Worm (Caenorhabditis elegans) whole organism, young adult: Measurements from ENCODE around the gene C18D4.4.

Experiments used
- D2030.7 ChIP-seq: fragments of 200-800 bp; sonication (Bioruptor generic); IDR thresholded peaks from 2 replicates; pipeline ENCODE4 v1.3.6; 2022; ENCODE audit warnings: missing genetic modification reagents, missing genetic modification characterization, missing compliant biosample characterization
- F22D6.2 ChIP-seq: sonication (generic microtip); optimal IDR thresholded peaks from 2 replicates; lab custom pipeline; 2016; ENCODE audit warnings: mild to moderate bottlenecking, missing genetic modification characterization, missing compliant biosample characterization
- F39B2.1 ChIP-seq: fragments of 200-800 bp; sonication (Bioruptor generic); IDR thresholded peaks from 2 replicates; pipeline ENCODE4 v1.3.6; 2022; ENCODE audit warnings: missing genetic modification reagents, missing genetic modification characterization, missing compliant biosample characterization
- F52B5.7 ChIP-seq: sonication (generic microtip); optimal IDR thresholded peaks from 2 replicates; lab custom pipeline; 2016; ENCODE audit warnings: mild to moderate bottlenecking, missing genetic modification characterization, missing compliant biosample characterization
- F57A8.1 ChIP-seq: fragments of 200-800 bp; sonication (Bioruptor generic); optimal IDR thresholded peaks from 2 replicates; lab custom pipeline; 2018; ENCODE audit warnings: mild to moderate bottlenecking, missing genetic modification characterization, moderate library complexity, missing compliant biosample characterization
- F57C9.4 ChIP-seq: sonication (generic microtip); optimal IDR thresholded peaks from 2 replicates; lab custom pipeline; 2017; ENCODE audit warnings: mild to moderate bottlenecking, missing genetic modification characterization, missing compliant biosample characterization
- K12H6.12 ChIP-seq: fragments of 200-800 bp; sonication (Bioruptor generic); optimal IDR thresholded peaks from 2 replicates; lab custom pipeline; 2018; ENCODE audit warnings: mild to moderate bottlenecking, missing genetic modification characterization, missing compliant biosample characterization
- T07F8.4 ChIP-seq: sonication (generic microtip); optimal IDR thresholded peaks from 2 replicates; lab custom pipeline; 2016; ENCODE audit warnings: mild to moderate bottlenecking, missing genetic modification characterization, moderate library complexity, missing compliant biosample characterization
- Y56A3A.18 ChIP-seq: fragments of 200-800 bp; sonication (Bioruptor generic); IDR thresholded peaks from 2 replicates; pipeline ENCODE4 v1.3.6; 2022; ENCODE audit warnings: missing genetic modification reagents, missing genetic modification characterization, missing compliant biosample characterization
- aptf-2 ChIP-seq: fragments of 200-800 bp; sonication (Bioruptor generic); conservative IDR thresholded peaks from 2 replicates; pipeline ENCODE4 v1.3.6; 2022; ENCODE audit warnings: missing genetic modification reagents, missing genetic modification characterization, missing compliant biosample characterization
- atf-7 ChIP-seq: sonication (generic microtip); optimal IDR thresholded peaks from 2 replicates; lab custom pipeline; 2017; ENCODE audit warnings: mild to moderate bottlenecking, missing genetic modification characterization, missing compliant biosample characterization
- attf-5 ChIP-seq: fragments of 200-800 bp; sonication (Bioruptor generic); optimal IDR thresholded peaks from 2 replicates; lab custom pipeline; 2018; ENCODE audit warnings: mild to moderate bottlenecking, missing genetic modification characterization, missing compliant biosample characterization
- ceh-27 ChIP-seq: fragments of 200-800 bp; sonication (Bioruptor generic); optimal IDR thresholded peaks from 2 replicates; lab custom pipeline; 2018; ENCODE audit warnings: mild to moderate bottlenecking, missing genetic modification characterization, moderate library complexity, missing compliant biosample characterization
- ceh-91 ChIP-seq: fragments of 200-800 bp; sonication (Bioruptor generic); IDR thresholded peaks from 2 replicates; pipeline ENCODE4 v1.3.6; 2022; ENCODE audit warnings: missing genetic modification reagents, missing genetic modification characterization, missing compliant biosample characterization
- dox-1 ChIP-seq: fragments of 200-800 bp; sonication (Bioruptor generic); IDR thresholded peaks from 2 replicates; pipeline ENCODE4 v1.3.6; 2022; ENCODE audit warnings: missing genetic modification reagents, missing genetic modification characterization, missing compliant biosample characterization
- efl-1 ChIP-seq: fragments of 150-350 bp; optimal IDR thresholded peaks from 2 replicates; lab custom pipeline; 2014; ENCODE audit warnings: missing biosample characterization, missing genetic modification reagents, missing genetic modification characterization
- ekl-4 ChIP-seq: fragments of 200-800 bp; sonication (Bioruptor generic); IDR thresholded peaks from 2 replicates; pipeline ENCODE4 v1.3.6; 2022; ENCODE audit warnings: missing genetic modification reagents, missing genetic modification characterization, missing compliant biosample characterization
- hlh-26 ChIP-seq: fragments of 200-800 bp; sonication (Bioruptor generic); conservative IDR thresholded peaks from 2 replicates; pipeline ENCODE4 v1.3.6; 2022; ENCODE audit warnings: missing genetic modification reagents, missing genetic modification characterization, missing compliant biosample characterization
- hsf-1 ChIP-seq: fragments of 200-800 bp; sonication (Bioruptor generic); IDR thresholded peaks from 2 replicates; pipeline ENCODE4 v1.3.6; 2022; ENCODE audit warnings: missing genetic modification reagents, missing genetic modification characterization, missing compliant biosample characterization
- let-526 ChIP-seq: fragments of 200-800 bp; sonication (Bioruptor generic); IDR thresholded peaks from 2 replicates; pipeline ENCODE4 v1.3.6; 2022; ENCODE audit warnings: missing genetic modification reagents, missing genetic modification characterization, missing compliant biosample characterization
- lin-26 ChIP-seq: fragments of 200-800 bp; sonication (Bioruptor generic); IDR thresholded peaks from 2 replicates; pipeline ENCODE4 v1.3.6; 2022; ENCODE audit warnings: missing genetic modification reagents, missing genetic modification characterization, missing compliant biosample characterization
- lir-1 ChIP-seq: fragments of 200-800 bp; sonication (Bioruptor generic); conservative IDR thresholded peaks from 2 replicates; pipeline ENCODE4 v1.3.6; 2022; ENCODE audit warnings: missing genetic modification reagents, missing genetic modification characterization, missing compliant biosample characterization
- madf-10 ChIP-seq: sonication (generic microtip); optimal IDR thresholded peaks from 2 replicates; lab custom pipeline; 2016; ENCODE audit warnings: mild to moderate bottlenecking, missing genetic modification characterization, missing compliant biosample characterization
- madf-8 ChIP-seq: fragments of 200-800 bp; sonication (Bioruptor generic); conservative IDR thresholded peaks from 2 replicates; pipeline ENCODE4 v1.3.6; 2022; ENCODE audit warnings: missing genetic modification reagents, missing genetic modification characterization, missing compliant biosample characterization
- nfya-1 ChIP-seq: sonication (generic microtip); optimal IDR thresholded peaks from 2 replicates; lab custom pipeline; 2017; ENCODE audit warnings: antibody characterized with exemption, missing compliant biosample characterization, missing genetic modification characterization, borderline replicate concordance; ENCODE audit not compliant: insufficient read depth
- nfya-2 ChIP-seq: fragments of 200-800 bp; sonication (Bioruptor generic); IDR thresholded peaks from 2 replicates; pipeline ENCODE4 v1.3.6; 2022; ENCODE audit warnings: missing genetic modification reagents, missing genetic modification characterization, missing compliant biosample characterization
- nhr-179 ChIP-seq: sonication (generic microtip); optimal IDR thresholded peaks from 2 replicates; lab custom pipeline; 2016; ENCODE audit warnings: mild to moderate bottlenecking, missing genetic modification characterization, missing compliant biosample characterization
- nhr-27 ChIP-seq: fragments of 200-800 bp; sonication (Bioruptor generic); optimal IDR thresholded peaks from 2 replicates; lab custom pipeline; 2018; ENCODE audit warnings: mild to moderate bottlenecking, missing genetic modification characterization, moderate library complexity, missing compliant biosample characterization
- nhr-80 ChIP-seq: sonication (generic microtip); optimal IDR thresholded peaks from 2 replicates; lab custom pipeline; 2016; ENCODE audit warnings: missing genetic modification characterization, missing compliant biosample characterization
- nhr-90 ChIP-seq: sonication (generic microtip); optimal IDR thresholded peaks from 2 replicates; lab custom pipeline; 2016; ENCODE audit warnings: missing genotype, mild to moderate bottlenecking, missing genetic modification characterization, missing compliant biosample characterization
- pha-4 ChIP-seq: fragments of 150-350 bp; sonication (generic microtip); optimal IDR thresholded peaks from 2 replicates; lab custom pipeline; 2014; ENCODE audit warnings: missing biosample characterization, missing genetic modification reagents, missing genetic modification characterization
- rcor-1 ChIP-seq: fragments of 200-800 bp; sonication (Bioruptor generic); IDR thresholded peaks from 2 replicates; pipeline ENCODE4 v1.3.6; 2022; ENCODE audit warnings: missing genetic modification reagents, missing genetic modification characterization, missing compliant biosample characterization
- sea-2 ChIP-seq: fragments of 200-800 bp; sonication (Bioruptor generic); IDR thresholded peaks from 2 replicates; pipeline ENCODE4 v1.3.6; 2022; ENCODE audit warnings: missing genetic modification characterization, missing compliant biosample characterization
- snpc-4 ChIP-seq, 5 experiments: fragments of 150-350 bp in 1 of 5; sonication (generic microtip) in 4 of 5; optimal IDR thresholded peaks; 2 replicates each; lab custom pipeline; 2014 to 2018; ENCODE audit warnings: missing genetic modification characterization in 5 of 5, missing biosample characterization in 3 of 5, antibody characterized with exemption in 2 of 5, mild to moderate bottlenecking in 2 of 5, missing compliant biosample characterization in 2 of 5, missing genotype in 2 of 5, moderate library complexity in 2 of 5, missing genetic modification reagents in 1 of 5
- somi-1 ChIP-seq: fragments of 200-800 bp; sonication (Bioruptor generic); optimal IDR thresholded peaks from 2 replicates; lab custom pipeline; 2018; ENCODE audit warnings: mild to moderate bottlenecking, missing genetic modification characterization, missing compliant biosample characterization
- tlf-1 ChIP-seq: fragments of 200-800 bp; sonication (Bioruptor generic); optimal IDR thresholded peaks from 2 replicates; lab custom pipeline; 2018; ENCODE audit warnings: mild to moderate bottlenecking, missing genetic modification characterization, missing compliant biosample characterization
- ztf-22 ChIP-seq: fragments of 200-800 bp; sonication (Bioruptor generic); optimal IDR thresholded peaks from 2 replicates; lab custom pipeline; 2018; ENCODE audit warnings: mild to moderate bottlenecking, missing genetic modification characterization, moderate library complexity, missing compliant biosample characterization
- ztf-25 ChIP-seq: fragments of 200-800 bp; sonication (Bioruptor generic); IDR thresholded peaks from 2 replicates; pipeline ENCODE4 v1.3.6; 2022; ENCODE audit warnings: missing genetic modification reagents, missing genetic modification characterization, missing compliant biosample characterization
- ztf-28 ChIP-seq: fragments of 200-800 bp; sonication (Bioruptor generic); IDR thresholded peaks from 2 replicates; pipeline ENCODE4 v1.3.6; 2022; ENCODE audit warnings: missing genetic modification reagents, missing genetic modification characterization, missing compliant biosample characterization
- ztf-3 ChIP-seq: fragments of 200-800 bp; sonication (Bioruptor generic); optimal IDR thresholded peaks from 2 replicates; lab custom pipeline; 2018; ENCODE audit warnings: mild to moderate bottlenecking, missing genetic modification characterization, missing compliant biosample characterization

C18D4.4 gene

DNA sequence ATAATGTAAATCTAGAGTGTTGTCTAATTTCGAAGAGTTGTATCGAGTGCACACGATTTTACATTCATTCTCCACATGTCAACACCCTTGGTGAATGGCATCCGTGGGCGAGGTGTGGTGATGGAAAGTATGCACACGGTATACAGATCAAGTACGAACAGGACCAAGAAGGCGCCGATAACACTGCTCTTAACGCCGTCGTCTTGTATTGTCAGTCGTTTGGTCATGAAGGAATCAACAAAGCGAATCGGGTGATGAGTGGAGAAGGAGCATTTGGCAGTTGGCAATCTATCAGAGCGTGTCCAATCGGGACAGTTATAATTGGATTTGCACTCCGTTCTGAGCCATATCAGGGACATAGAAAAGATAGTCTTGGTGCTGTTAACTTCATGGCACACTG is 1.9 kb upstream of the C18D4.4 start:
- TF ChIP-seq ztf-25 (GFP tag; lab: Robert Waterston, UW) (no peak), lin-26 (GFP tag; lab: Robert Waterston, UW) (no peak), ceh-27 (no peak), dox-1 (GFP tag; lab: Robert Waterston, UW) (no peak), atf-7 (tag; lab: Kevin White, UChicago) (no peak), F57A8.1 (GFP tag; lab: Kevin White, UChicago) (no peak), tlf-1 (no peak), nfya-1 (tag; lab: Kevin White, UChicago) (no peak), ztf-22 (GFP tag; lab: Kevin White, UChicago) (no peak), D2030.7 (GFP tag; lab: Robert Waterston, UW) (no peak), nhr-90 (tag; lab: Kevin White, UChicago) (no peak), F52B5.7 (tag; lab: Kevin White, UChicago) (no peak), ztf-3 (GFP tag; lab: Kevin White, UChicago) (no peak), T07F8.4 (tag; lab: Kevin White, UChicago) (no peak), rcor-1 (GFP tag; lab: Robert Waterston, UW) (no peak), ceh-91 (GFP tag; lab: Robert Waterston, UW) (no peak), ekl-4 (GFP tag; lab: Robert Waterston, UW) (no peak), Y56A3A.18 (no peak)

DNA sequence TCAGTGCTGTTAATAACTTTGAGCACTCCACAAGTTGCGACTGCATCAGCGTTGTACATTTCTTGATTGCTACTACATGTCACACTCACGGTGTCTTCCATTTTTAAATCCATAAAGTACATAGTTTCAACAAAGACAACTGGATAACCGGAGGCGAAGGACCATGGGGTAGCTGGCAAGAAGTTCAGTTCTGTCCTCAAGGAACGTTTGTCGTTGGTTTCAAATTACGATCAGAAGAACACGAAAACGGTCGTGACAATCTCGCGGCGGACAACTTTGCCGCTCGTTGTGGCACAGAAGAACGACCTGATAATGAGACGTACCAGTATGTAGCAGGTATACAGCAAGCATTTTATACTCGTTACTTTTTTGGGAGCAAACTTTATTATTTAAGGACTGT is 1.4 kb upstream of the C18D4.4 start, which contains the start of gene C18D4.3:
Gene C18D4.3 (minus strand): TSS at position 101 of the 400 bp plus-strand sequence.
- no peak for TF ChIP-seq snpc-4 (GFP tag; optimal IDR thresholded peaks at IDR 0.05; lab: Kevin White, UChicago)
- TF ChIP-seq snpc-4 (tag; optimal IDR thresholded peaks at IDR 0.05; lab: Kevin White, UChicago): no peak
- TF ChIP-seq ceh-27: no peak
- TF ChIP-seq madf-8 (GFP tag; lab: Robert Waterston, UW): no peak
- TF ChIP-seq pha-4 (tag; lab: Kevin White, UChicago): no peak

DNA sequence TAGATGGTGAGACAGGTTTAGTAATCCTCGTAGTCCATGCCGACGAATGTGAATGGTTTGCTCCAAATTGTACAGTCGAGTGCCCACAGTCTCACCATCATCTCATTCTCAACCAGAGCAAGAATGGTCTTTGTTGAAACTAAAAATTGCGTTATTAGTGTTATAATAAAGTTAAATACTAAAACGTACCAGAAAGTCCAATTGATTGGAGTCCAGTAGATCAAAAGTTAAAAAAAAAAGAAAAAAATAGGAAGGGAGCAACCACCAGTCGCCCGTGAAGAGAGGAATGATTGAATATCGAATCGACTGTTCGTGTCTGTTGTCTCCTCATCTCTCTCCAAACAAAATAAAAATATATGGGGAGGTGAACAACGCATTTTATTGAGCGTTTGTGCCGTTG is 824 bp downstream of the C18D4.4 start, which contains the start of gene C18D4.12:
Gene C18D4.12 (minus strand): TSS at position 101 of the 400 bp plus-strand sequence.
- TF ChIP-seq nhr-27 (tag; lab: Kevin White, UChicago) (no peak), sea-2 (GFP tag; lab: Robert Waterston, UW) (no peak), F22D6.2 (no peak), nfya-2 (GFP tag; lab: Robert Waterston, UW) (no peak), hsf-1 (no peak), ztf-22 (GFP tag; lab: Kevin White, UChicago) (no peak), efl-1 (GFP tag; lab: Kevin White, UChicago) (no peak), nhr-179 (tag; lab: Kevin White, UChicago) (no peak)

DNA sequence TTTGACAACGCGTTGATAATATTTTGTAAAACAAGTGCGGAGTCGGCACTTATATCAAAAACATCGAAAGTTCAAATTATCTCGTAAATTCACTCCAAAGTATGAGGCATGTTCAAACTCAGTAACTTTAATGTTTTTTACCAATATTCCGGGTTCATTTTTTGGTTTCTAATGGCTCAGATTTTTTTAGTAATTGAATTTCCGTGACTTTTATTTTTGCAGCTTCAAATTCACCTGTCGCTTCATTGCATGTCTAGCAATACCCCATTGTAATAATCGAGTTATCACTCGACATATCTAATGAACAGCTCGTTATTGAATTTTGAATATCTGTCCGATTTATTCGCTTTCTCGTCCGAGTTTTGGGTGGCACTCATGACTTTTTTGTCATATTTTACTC is 3.6 kb downstream of the C18D4.4 start, which contains the start of gene srz-90:
Gene srz-90 (plus strand): TSS at position 301 of the 400 bp plus-strand sequence.
- TF ChIP-seq hsf-1: no peak
- no peak for TF ChIP-seq madf-10 (tag; lab: Kevin White, UChicago)
- TF ChIP-seq ztf-28 (GFP tag; lab: Robert Waterston, UW): no peak
- no peak for TF ChIP-seq hlh-26 (GFP tag; lab: Robert Waterston, UW)
- no peak for TF ChIP-seq ceh-91 (GFP tag; lab: Robert Waterston, UW)
- TF ChIP-seq ztf-25 (GFP tag; lab: Robert Waterston, UW): no peak
- TF ChIP-seq nhr-27 (tag; lab: Kevin White, UChicago): no peak
- TF ChIP-seq Y56A3A.18: no peak
- TF ChIP-seq F57A8.1 (GFP tag; lab: Kevin White, UChicago): no peak
- TF ChIP-seq ztf-3 (GFP tag; lab: Kevin White, UChicago): no peak
- TF ChIP-seq somi-1 (GFP tag; lab: Kevin White, UChicago): no peak
- no peak for TF ChIP-seq nhr-80 (tag; lab: Kevin White, UChicago)
- no peak for TF ChIP-seq let-526 (GFP tag; lab: Robert Waterston, UW)
- no peak for TF ChIP-seq F57C9.4 (tag; lab: Kevin White, UChicago)
- no peak for TF ChIP-seq attf-5 (GFP tag; lab: Kevin White, UChicago)
- no peak for TF ChIP-seq K12H6.12
- no peak for TF ChIP-seq F39B2.1 (GFP tag; lab: Robert Waterston, UW)
- no peak for TF ChIP-seq aptf-2 (GFP tag; lab: Robert Waterston, UW)
- TF ChIP-seq lir-1 (GFP tag; lab: Robert Waterston, UW): no peak
